Fruit fly (Drosophila melanogaster): Measurements from ENCODE around the gene CG14273.

DNA sequence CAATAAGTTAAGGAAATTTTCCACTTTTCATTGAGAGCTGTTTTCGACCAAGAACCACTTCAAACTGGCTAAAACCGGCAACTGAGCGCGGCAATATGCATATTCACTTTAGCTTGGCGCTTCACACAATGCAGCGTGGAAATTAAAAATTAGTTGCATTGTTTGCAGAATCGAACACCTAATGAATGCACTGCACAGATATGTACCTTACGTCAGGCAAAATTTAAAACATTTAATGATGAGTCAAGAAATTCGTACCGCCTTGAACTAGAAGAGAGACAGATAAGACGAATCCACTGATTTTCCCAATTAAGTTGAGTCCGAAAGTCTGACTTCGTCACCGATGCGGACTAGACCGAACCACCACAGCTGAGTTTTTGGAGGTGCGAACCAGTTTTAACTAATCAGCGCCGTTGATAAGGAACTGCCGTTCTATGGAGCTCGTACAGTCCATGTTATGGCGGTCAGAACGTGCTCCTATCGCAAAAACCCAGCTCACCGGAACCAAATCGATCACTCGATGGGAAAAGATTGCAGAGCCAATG is 14.6 kb upstream of the CG14273 start:
- TF ChIP-seq CG8478 (optimal IDR thresholded peaks at IDR 0.05) (no peak), CTCF (optimal IDR thresholded peaks at IDR 0.05) (no peak)

Measured in S2 (cell line).